Fruit fly (Drosophila melanogaster) Kc167 (cell line): ENCODE results near the gene Jhbp15.

ENCODE experiments used
- Sin3A ChIP-seq: fragments of >200 bp; optimal IDR thresholded peaks from 2 replicates; lab custom pipeline; 2018; ENCODE audit warnings: missing external identifiers
- h ChIP-seq: fragments of >200 bp; optimal IDR thresholded peaks from 3 replicates; lab custom pipeline; 2018; ENCODE audit warnings: missing external identifiers
- ttk ChIP-seq: sonication (Bioruptor generic); optimal IDR thresholded peaks from 2 replicates; lab custom pipeline; 2017; ENCODE audit warnings: missing external identifiers

dm6 chr3R:21042399-21042798 lies 8.4 kb downstream of the Jhbp15 start, which contains the start of gene Dhc93AB:
- TF ChIP-seq Sin3A (lab: Kevin White, UChicago) (no peak), ttk (lab: Kevin White, UChicago) (no peak), h (lab: Kevin White, UChicago) (no peak)
